Worm (Caenorhabditis elegans): Measurements from ENCODE around the gene Y43E12A.3.

ce11 chrIV:10990699-10991098 lies 3.0 kb downstream of the Y43E12A.3 start, which contains the start of gene F13H10.5:
- TF ChIP-seq nhr-19 (GFP tag; conservative IDR thresholded peaks at IDR 0.05) = no peak
- no peak for TF ChIP-seq zag-1 (tag; optimal IDR thresholded peaks at IDR 0.05)
- TF ChIP-seq F16B12.6 (tag; optimal IDR thresholded peaks at IDR 0.05) = no peak
- TF ChIP-seq lir-3 (tag; optimal IDR thresholded peaks at IDR 0.05; ENCODE audit: poor library complexity) = no peak
- TF ChIP-seq nhr-77 (tag; optimal IDR thresholded peaks at IDR 0.05) = no peak
- no peak for TF ChIP-seq isw-1 (GFP tag; IDR thresholded peaks at IDR 0.05)
- TF ChIP-seq aly-2 (tag; optimal IDR thresholded peaks at IDR 0.05) = no peak
- no peak for TF ChIP-seq egl-13 (tag; optimal IDR thresholded peaks at IDR 0.05)
- TF ChIP-seq unc-130 (tag; optimal IDR thresholded peaks at IDR 0.05) = no peak
- TF ChIP-seq nhr-11 (tag; optimal IDR thresholded peaks at IDR 0.05) = no peak

Data from whole organism, L1 larva.